Worm (Caenorhabditis elegans) whole organism, midembryonic: ENCODE measurements around the gene cept-2.
"Not testable (repeated sequence)": the region's sequence is repeated elsewhere in the genome, so short reads cannot be mapped to it uniquely, and the experiment has no call there.

Experiments
- T22C8.4 ChIP-seq: fragments of 200-800 bp; sonication (Bioruptor generic); IDR thresholded peaks from 2 replicates; pipeline ENCODE4 v1.3.6; 2022; ENCODE audit warnings: missing genetic modification characterization, missing compliant biosample characterization
- cog-1 ChIP-seq: sonication (generic microtip); optimal IDR thresholded peaks from 2 replicates; lab custom pipeline; 2016; ENCODE audit warnings: missing genetic modification characterization, missing compliant biosample characterization
- flt-1 ChIP-seq: fragments of 200-800 bp; sonication (Bioruptor generic); IDR thresholded peaks from 2 replicates; pipeline ENCODE4 v1.3.6; 2022; ENCODE audit warnings: missing genetic modification characterization, missing compliant biosample characterization
- klf-2 ChIP-seq: fragments of 200-800 bp; sonication (Bioruptor generic); conservative IDR thresholded peaks from 2 replicates; pipeline ENCODE4 v1.3.6; 2022; ENCODE audit warnings: missing genetic modification reagents, missing genetic modification characterization, missing compliant biosample characterization
- med-1 ChIP-seq: sonication (generic microtip); optimal IDR thresholded peaks from 2 replicates; lab custom pipeline; 2017; ENCODE audit warnings: missing genetic modification characterization, mild to moderate bottlenecking, missing compliant biosample characterization, antibody characterized with exemption, missing genetic modification reagents; ENCODE audit not compliant: insufficient read depth
- ref-1 ChIP-seq: fragments of 200-800 bp; sonication (Bioruptor generic); conservative IDR thresholded peaks from 2 replicates; pipeline ENCODE4 v1.3.6; 2022; ENCODE audit warnings: missing genetic modification reagents, missing genetic modification characterization, missing compliant biosample characterization
- tab-1 ChIP-seq: fragments of 200-800 bp; sonication (Bioruptor generic); IDR thresholded peaks from 2 replicates; pipeline ENCODE4 v1.3.6; 2022; ENCODE audit warnings: missing genetic modification characterization, missing compliant biosample characterization
- ztf-23 ChIP-seq: fragments of 200-800 bp; sonication (Bioruptor generic); IDR thresholded peaks from 2 replicates; pipeline ENCODE4 v1.3.6; 2022; ENCODE audit warnings: missing genetic modification reagents, missing genetic modification characterization, missing compliant biosample characterization
- ztf-29 ChIP-seq: fragments of 200-800 bp; sonication (Bioruptor generic); IDR thresholded peaks from 2 replicates; pipeline ENCODE4 v1.3.6; 2022; ENCODE audit warnings: missing genetic modification reagents, missing genetic modification characterization, missing compliant biosample characterization

- TF ChIP-seq tab-1 (GFP tag; lab: Robert Waterston, UW); med-1 (GFP tag; lab: Kevin White, UChicago); T22C8.4 (GFP tag; lab: Robert Waterston, UW); ztf-29 (GFP tag; lab: Robert Waterston, UW); cog-1; ref-1 (GFP tag; lab: Robert Waterston, UW); flt-1 (GFP tag; lab: Robert Waterston, UW); klf-2; ztf-23 (GFP tag; lab: Robert Waterston, UW): not testable (repeated sequence)
Measured at ce11 chrV:14309632-14310031, 37.9 kb upstream of the cept-2 start, which contains the start of gene F14D7.14.
